Fruit fly (Drosophila melanogaster) whole organism, pupa: ENCODE data around the gene Atg4a.

Experiments
- CG10348 ChIP-seq: fragments of 200-800 bp; sonication (Bioruptor generic); IDR thresholded peaks from 2 replicates; pipeline ENCODE4 v1.3.6; 2022; ENCODE audit warnings: missing biosample characterization, missing genetic modification characterization
- CG12605 ChIP-seq: fragments of 200-800 bp; sonication (Bioruptor generic); IDR thresholded peaks from 2 replicates; pipeline ENCODE4 v1.3.6; 2022; ENCODE audit warnings: missing biosample characterization, missing genetic modification characterization
- CG13204 ChIP-seq: fragments of 200-800 bp; sonication (Bioruptor generic); optimal IDR thresholded peaks from 2 replicates; lab custom pipeline; 2018; ENCODE audit warnings: missing biosample characterization, mild to moderate bottlenecking, missing genetic modification characterization, moderate library complexity
- CG8159 ChIP-seq: fragments of 200-800 bp; sonication (Bioruptor generic); optimal IDR thresholded peaks from 3 replicates; lab custom pipeline; 2018; ENCODE audit warnings: missing biosample characterization, mild to moderate bottlenecking, missing genetic modification characterization, moderate library complexity
- CG8301 ChIP-seq: fragments of 200-800 bp; sonication (Bioruptor generic); optimal IDR thresholded peaks from 2 replicates; lab custom pipeline; 2018; ENCODE audit warnings: missing biosample characterization, mild to moderate bottlenecking, missing genetic modification characterization
- D1 ChIP-seq: fragments of 200-800 bp; sonication (Bioruptor generic); optimal IDR thresholded peaks from 2 replicates; lab custom pipeline; 2018; ENCODE audit warnings: missing biosample characterization, mild to moderate bottlenecking, missing genetic modification characterization, moderate library complexity
- EcR ChIP-seq: fragments of 200-800 bp; sonication (Bioruptor generic); optimal IDR thresholded peaks from 3 replicates; lab custom pipeline; 2019; ENCODE audit warnings: missing biosample characterization, missing genetic modification characterization, mild to moderate bottlenecking, moderate library complexity, missing genetic modification reagents
- Snoo ChIP-seq: fragments of 200-800 bp; sonication (Bioruptor generic); optimal IDR thresholded peaks from 3 replicates; lab custom pipeline; 2017; ENCODE audit warnings: missing biosample characterization, mild to moderate bottlenecking, missing genetic modification characterization, inconsistent platforms

dm6 chr2L:1073530-1073929 is 7.2 kb upstream of the Atg4a start:
- TF ChIP-seq Snoo (no peak), CG8159 (tag; lab: Kevin White, UChicago) (no peak), D1 (tag; lab: Kevin White, UChicago) (no peak), CG10348 (no peak), CG13204 (GFP tag; lab: Kevin White, UChicago) (no peak), CG12605 (no peak), EcR (GFP tag; lab: Kevin White, UChicago) (no peak), CG8301 (tag; lab: Kevin White, UChicago) (peak; percentile 33)
